Fruit fly (Drosophila melanogaster): Measurements from ENCODE around the gene CG9806.
A peak's percentile ranks its signal among the peaks of the same experiment; 100 is the strongest.

The CG9806 gene

DNA sequence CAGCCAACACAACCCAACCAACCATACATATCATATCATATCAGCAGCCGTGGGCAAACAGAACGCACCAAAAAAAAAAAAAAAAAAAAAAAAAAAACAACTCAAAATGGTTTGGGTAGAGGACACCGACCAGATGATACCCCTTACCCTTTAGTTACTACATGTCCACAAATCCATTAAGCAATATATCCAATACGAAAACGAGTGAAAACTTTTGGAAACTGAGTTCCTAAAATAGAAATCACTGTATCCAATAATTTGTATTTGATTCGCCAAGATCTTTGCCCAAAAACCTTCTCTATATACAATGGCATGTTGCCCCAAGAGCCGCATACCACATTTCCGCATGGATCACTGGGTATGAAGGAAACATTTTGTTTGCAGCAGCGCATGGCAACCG, 45.4 kb downstream of the CG9806 start (continued):
- TF ChIP-seq MESR4 (GFP tag; optimal IDR thresholded peaks at IDR 0.05) (no peak), sens (GFP tag) (peak; percentile 60), rib (GFP tag; IDR thresholded peaks at IDR 0.05) (no peak)

DNA sequence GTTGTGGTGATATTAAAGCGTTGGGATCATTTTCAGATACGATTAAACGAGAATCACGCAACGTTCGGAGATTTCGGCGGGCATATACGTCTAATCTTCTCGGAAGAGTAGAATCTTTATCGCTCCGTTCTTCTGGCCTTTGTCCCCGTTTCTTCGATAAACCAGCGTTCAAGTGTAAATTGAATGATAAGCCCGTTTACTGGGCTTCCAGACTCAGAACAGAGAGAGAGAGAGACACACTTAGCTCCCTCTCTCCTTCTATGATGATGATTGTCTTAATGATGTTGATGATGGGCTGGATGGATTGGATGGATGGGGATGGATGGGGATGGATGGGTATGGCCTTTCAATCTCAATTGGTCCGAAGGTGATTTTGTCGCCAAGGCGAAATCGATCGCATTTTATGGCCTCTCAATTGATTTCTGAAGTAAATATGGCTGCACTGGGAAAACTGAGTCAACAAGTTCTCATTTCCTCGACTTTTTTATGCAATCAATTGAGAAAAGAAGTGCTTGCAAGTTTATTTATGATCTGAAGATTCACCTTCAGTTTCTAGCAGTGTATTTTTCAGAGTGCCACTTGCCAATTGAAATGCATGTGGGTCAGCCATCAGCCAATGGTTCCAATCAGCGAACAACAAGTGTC, 46.3 kb downstream of the CG9806 start:
- TF ChIP-seq nom (GFP tag; optimal IDR thresholded peaks at IDR 0.05) (peak; percentile 10), HLH54F (GFP tag; optimal IDR thresholded peaks at IDR 0.05) (no peak), nerfin-1 (tag; optimal IDR thresholded peaks at IDR 0.05) (no peak), Pdp1 (GFP tag; optimal IDR thresholded peaks at IDR 0.05) (peak in 1 of 2 experiments; percentile 5), unpg (GFP tag; optimal IDR thresholded peaks at IDR 0.05) (no peak), nmo (GFP tag; optimal IDR thresholded peaks at IDR 0.05) (no peak), Gug (GFP tag; IDR thresholded peaks at IDR 0.05) (no peak), CG6272 (GFP tag; IDR thresholded peaks at IDR 0.05) (no peak), CG12942 (GFP tag; optimal IDR thresholded peaks at IDR 0.05) (no peak), CG13624 (GFP tag; optimal IDR thresholded peaks at IDR 0.05) (no peak), hb (GFP tag; IDR thresholded peaks at IDR 0.05; ENCODE audit: partially characterized antibody) (no peak), CG12769 (tag; optimal IDR thresholded peaks at IDR 0.05) (peak; percentile 18), eve (GFP tag; optimal IDR thresholded peaks at IDR 0.05) (no peak)

DNA sequence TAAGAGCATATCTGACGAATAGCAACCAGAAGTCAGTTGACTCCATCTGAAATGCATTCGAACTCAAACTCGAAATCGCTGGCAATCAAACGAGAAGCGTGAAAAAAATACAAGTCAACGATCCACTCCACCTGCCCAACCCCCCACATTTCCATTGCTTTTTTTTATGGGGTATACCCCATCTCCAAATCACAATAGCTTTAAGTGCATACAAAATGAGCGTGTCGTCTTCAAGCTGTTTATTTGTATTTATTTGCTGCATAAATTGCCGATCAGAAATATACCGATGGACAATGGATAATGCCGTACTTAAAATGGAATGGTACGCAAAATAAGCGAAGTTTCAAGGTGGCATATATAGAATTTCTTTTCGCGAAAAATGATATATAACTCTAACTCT, 47.3 kb downstream of the CG9806 start:
- TF ChIP-seq cato (GFP tag; optimal IDR thresholded peaks at IDR 0.05; ENCODE audit: borderline replicate concordance) (no peak), BEAF-32 (GFP tag; optimal IDR thresholded peaks at IDR 0.05) (no peak), NC2β (GFP tag; optimal IDR thresholded peaks at IDR 0.05) (no peak), CG9817 (tag; optimal IDR thresholded peaks at IDR 0.05) (no peak), Drgx (GFP tag; IDR thresholded peaks at IDR 0.05) (no peak), Taf1 (GFP tag; IDR thresholded peaks at IDR 0.05) (no peak), Deaf1 (tag; optimal IDR thresholded peaks at IDR 0.05) (no peak), CG7372 (GFP tag; IDR thresholded peaks at IDR 0.05) (no peak), eyg (GFP tag; optimal IDR thresholded peaks at IDR 0.05) (no peak)

DNA sequence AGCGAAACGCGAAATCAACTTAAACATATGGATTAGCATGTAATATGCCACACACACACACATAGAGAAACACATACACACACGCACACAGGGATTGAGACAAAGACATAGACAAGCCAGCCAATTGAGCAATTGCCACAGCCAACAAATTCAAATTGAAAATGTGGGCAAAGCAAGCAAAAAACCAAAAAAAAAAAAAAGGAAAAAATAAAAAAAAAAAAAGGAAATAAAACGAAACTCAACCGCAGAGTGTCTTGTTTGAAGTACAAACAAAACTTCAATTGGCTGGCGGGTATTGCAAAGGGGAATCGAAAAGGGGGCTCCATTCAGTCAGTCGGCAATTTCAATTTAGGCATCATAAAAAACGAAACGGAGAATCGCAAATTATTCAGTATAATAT, 49.1 kb downstream of the CG9806 start:
- TF ChIP-seq Drgx (GFP tag; IDR thresholded peaks at IDR 0.05), result peak; percentile 69
- TF ChIP-seq sim (GFP tag; IDR thresholded peaks at IDR 0.05), result no peak

DNA sequence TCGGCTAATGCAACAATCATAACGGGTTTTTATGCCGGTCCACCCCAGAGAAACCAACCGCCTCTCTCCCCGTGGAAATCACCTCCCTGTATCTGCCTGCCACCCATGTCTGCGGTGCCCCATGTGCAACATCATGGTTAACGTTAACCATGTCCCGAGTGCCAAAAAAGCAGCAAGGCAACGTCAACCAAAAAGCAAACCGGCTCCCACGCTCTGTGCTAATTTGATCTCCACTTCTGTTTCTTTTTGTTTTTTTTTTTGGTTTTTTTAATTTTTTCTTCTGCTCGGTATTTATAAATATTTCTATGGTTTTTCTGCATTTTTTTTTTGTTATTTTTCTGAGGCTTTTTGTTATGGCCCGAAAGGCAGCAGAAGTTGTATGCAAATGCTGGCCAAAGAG, 49.9 kb downstream of the CG9806 start:
- TF ChIP-seq fd64A (GFP tag; optimal IDR thresholded peaks at IDR 0.05) (no peak), Hr78 (GFP tag; optimal IDR thresholded peaks at IDR 0.05) (no peak), slou (GFP tag; optimal IDR thresholded peaks at IDR 0.05) (no peak)
